Worm (Caenorhabditis elegans) whole organism, mixed stage, embryonic: ENCODE measurements around the gene C03B1.4.

ENCODE experiments used
- M03D4.4 ChIP-seq: sonication (generic microtip); optimal IDR thresholded peaks from 2 replicates; lab custom pipeline; 2017; ENCODE audit warnings: mild to moderate bottlenecking, missing genetic modification characterization, missing compliant biosample characterization
- bed-3 ChIP-seq: fragments of 200-800 bp; sonication (Bioruptor generic); optimal IDR thresholded peaks from 3 replicates; lab custom pipeline; 2018; ENCODE audit warnings: mild to moderate bottlenecking, missing genetic modification characterization, moderate library complexity, missing compliant biosample characterization
- blmp-1 ChIP-seq: fragments of 150-350 bp; optimal IDR thresholded peaks from 2 replicates; lab custom pipeline; 2014; ENCODE audit warnings: missing biosample characterization, missing genetic modification characterization
- ceh-39 ChIP-seq: fragments of 150-350 bp; optimal IDR thresholded peaks from 2 replicates; lab custom pipeline; 2014; ENCODE audit warnings: missing biosample characterization, missing genetic modification characterization
- ceh-43 ChIP-seq: fragments of 200-800 bp; sonication (Bioruptor generic); optimal IDR thresholded peaks from 2 replicates; lab custom pipeline; 2018; ENCODE audit warnings: mild to moderate bottlenecking, missing genetic modification characterization, moderate library complexity, missing compliant biosample characterization
- ceh-83 ChIP-seq: fragments of 200-800 bp; sonication (Bioruptor generic); optimal IDR thresholded peaks from 2 replicates; lab custom pipeline; 2018; ENCODE audit warnings: mild to moderate bottlenecking, missing genetic modification characterization, missing compliant biosample characterization
- ces-1 ChIP-seq: fragments of 150-350 bp; optimal IDR thresholded peaks from 2 replicates; lab custom pipeline; 2014; ENCODE audit warnings: missing biosample characterization, missing genetic modification reagents, missing genetic modification characterization
- cnd-1 ChIP-seq: fragments of 200-800 bp; sonication (Bioruptor generic); optimal IDR thresholded peaks from 2 replicates; lab custom pipeline; 2018; ENCODE audit warnings: mild to moderate bottlenecking, missing genetic modification characterization, missing compliant biosample characterization
- drap-1 ChIP-seq: fragments of 200-800 bp; sonication (Bioruptor generic); optimal IDR thresholded peaks from 3 replicates; lab custom pipeline; 2018; ENCODE audit warnings: mild to moderate bottlenecking, missing genetic modification characterization, missing compliant biosample characterization
- elt-1 ChIP-seq: sonication (generic microtip); optimal IDR thresholded peaks from 2 replicates; lab custom pipeline; 2017; ENCODE audit warnings: missing genetic modification characterization, mild to moderate bottlenecking, missing compliant biosample characterization, antibody characterized with exemption, moderate library complexity, borderline replicate concordance; ENCODE audit not compliant: insufficient read depth
- elt-3 ChIP-seq: fragments of 150-350 bp; optimal IDR thresholded peaks from 2 replicates; lab custom pipeline; 2014; ENCODE audit warnings: missing biosample characterization, missing genetic modification characterization
- flh-1 ChIP-seq: fragments of 200-800 bp; sonication (Bioruptor generic); optimal IDR thresholded peaks from 2 replicates; lab custom pipeline; 2018; ENCODE audit warnings: mild to moderate bottlenecking, missing genetic modification characterization, moderate library complexity, missing compliant biosample characterization
- ham-2 ChIP-seq: fragments of 200-800 bp; sonication (Bioruptor generic); optimal IDR thresholded peaks from 2 replicates; lab custom pipeline; 2018; ENCODE audit warnings: mild to moderate bottlenecking, missing genetic modification characterization, missing compliant biosample characterization
- hlh-1 ChIP-seq: fragments of 150-350 bp; optimal IDR thresholded peaks from 2 replicates; lab custom pipeline; 2014; ENCODE audit warnings: missing biosample characterization, missing genetic modification reagents, missing genetic modification characterization
- lin-13 ChIP-seq: fragments of 150-350 bp; optimal IDR thresholded peaks from 2 replicates; lab custom pipeline; 2014; ENCODE audit warnings: missing biosample characterization, missing genetic modification characterization
- lin-32 ChIP-seq: fragments of 200-800 bp; sonication (Bioruptor generic); optimal IDR thresholded peaks from 2 replicates; lab custom pipeline; 2018; ENCODE audit warnings: mild to moderate bottlenecking, missing genetic modification characterization, missing compliant biosample characterization
- lsy-2 ChIP-seq: fragments of 150-350 bp; optimal IDR thresholded peaks from 2 replicates; lab custom pipeline; 2014; ENCODE audit warnings: missing biosample characterization, missing genetic modification characterization
- mab-5 ChIP-seq: fragments of 150-350 bp; optimal IDR thresholded peaks from 2 replicates; lab custom pipeline; 2014; ENCODE audit warnings: missing biosample characterization, missing genetic modification characterization
- mep-1 ChIP-seq: fragments of 150-350 bp; optimal IDR thresholded peaks from 2 replicates; lab custom pipeline; 2017; ENCODE audit warnings: missing biosample characterization, missing genetic modification reagents, missing genetic modification characterization, inconsistent platforms
- mls-2 ChIP-seq: sonication (generic microtip); optimal IDR thresholded peaks from 2 replicates; lab custom pipeline; 2016; ENCODE audit warnings: mild to moderate bottlenecking, missing genetic modification characterization, moderate library complexity, missing compliant biosample characterization
- nhr-12 ChIP-seq: fragments of 150-350 bp; optimal IDR thresholded peaks from 2 replicates; lab custom pipeline; 2014; ENCODE audit warnings: missing biosample characterization, missing genetic modification characterization
- nhr-2 ChIP-seq: fragments of 150-350 bp; optimal IDR thresholded peaks from 2 replicates; lab custom pipeline; 2014; ENCODE audit warnings: missing biosample characterization, missing genetic modification characterization
- nhr-237 ChIP-seq: fragments of 150-350 bp; optimal IDR thresholded peaks from 2 replicates; lab custom pipeline; 2014; ENCODE audit warnings: missing biosample characterization, missing genetic modification characterization
- nhr-28 ChIP-seq: fragments of 150-350 bp; optimal IDR thresholded peaks from 2 replicates; lab custom pipeline; 2014; ENCODE audit warnings: missing biosample characterization, missing genetic modification characterization
- nhr-76 ChIP-seq: sonication (generic microtip); optimal IDR thresholded peaks from 2 replicates; lab custom pipeline; 2017; ENCODE audit warnings: missing biosample characterization, missing genetic modification characterization
- pha-4 ChIP-seq: fragments of 150-350 bp; optimal IDR thresholded peaks from 2 replicates; lab custom pipeline; 2018; ENCODE audit warnings: missing biosample characterization, missing genetic modification reagents, missing genetic modification characterization
- sem-2 ChIP-seq: fragments of 200-800 bp; sonication (Bioruptor generic); optimal IDR thresholded peaks from 2 replicates; lab custom pipeline; 2018; ENCODE audit warnings: mild to moderate bottlenecking, missing genetic modification characterization, missing compliant biosample characterization
- snpc-4 ChIP-seq: fragments of 150-350 bp; optimal IDR thresholded peaks from 2 replicates; lab custom pipeline; 2014; ENCODE audit warnings: missing biosample characterization, missing genetic modification characterization
- sptf-1 ChIP-seq: sonication (generic microtip); optimal IDR thresholded peaks from 2 replicates; lab custom pipeline; 2017; ENCODE audit warnings: mild to moderate bottlenecking, missing genetic modification characterization, moderate library complexity, missing compliant biosample characterization
- tbx-8 ChIP-seq: fragments of 200-800 bp; sonication (Bioruptor generic); optimal IDR thresholded peaks from 2 replicates; lab custom pipeline; 2018; ENCODE audit warnings: mild to moderate bottlenecking, missing genetic modification characterization, moderate library complexity, missing compliant biosample characterization
- unc-120 ChIP-seq: sonication (generic microtip); optimal IDR thresholded peaks from 2 replicates; lab custom pipeline; 2017; ENCODE audit warnings: missing genetic modification characterization, missing compliant biosample characterization; ENCODE audit not compliant: poor library complexity, severe bottlenecking
- unc-39 ChIP-seq: fragments of 150-350 bp; optimal IDR thresholded peaks from 2 replicates; lab custom pipeline; 2014; ENCODE audit warnings: missing biosample characterization, missing genetic modification characterization
- unc-62 ChIP-seq: fragments of 150-350 bp; optimal IDR thresholded peaks from 2 replicates; lab custom pipeline; 2014; ENCODE audit warnings: missing biosample characterization, missing genetic modification reagents, missing genetic modification characterization
- zip-8 ChIP-seq: fragments of 150-350 bp; optimal IDR thresholded peaks from 2 replicates; lab custom pipeline; 2014; ENCODE audit warnings: missing biosample characterization, missing genetic modification characterization
- ztf-11 ChIP-seq: fragments of 150-350 bp; optimal IDR thresholded peaks from 2 replicates; lab custom pipeline; 2014; ENCODE audit warnings: missing biosample characterization, missing genetic modification characterization

Gene C03B1.4

DNA sequence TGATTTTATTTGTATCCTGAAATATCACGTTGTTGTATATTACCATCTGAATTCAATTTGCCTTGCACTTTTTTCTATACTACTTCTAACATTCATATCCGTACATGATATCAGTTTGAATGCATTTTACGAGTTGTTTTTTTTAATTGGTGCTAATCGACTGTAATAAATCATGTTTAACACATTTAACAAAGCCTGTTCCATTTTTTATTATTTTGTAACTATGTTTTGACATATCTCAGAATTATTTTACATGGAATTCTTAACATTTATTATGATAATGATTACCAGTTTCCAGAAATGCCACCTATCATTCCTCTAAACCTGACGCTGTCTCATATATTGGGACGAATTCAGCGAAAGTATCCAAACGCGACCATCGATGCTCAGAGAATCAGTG, 1.4 kb downstream of the C03B1.4 start, which contains the start of gene C03B1.3:
TSS of gene C03B1.3 (plus strand) at position 301 of the 400 bp plus-strand sequence.
- TF ChIP-seq nhr-2 (tag; lab: Kevin White, UChicago) (no peak), zip-8 (tag; lab: Kevin White, UChicago) (no peak), mls-2 (tag; lab: Kevin White, UChicago) (no peak), unc-62 (no peak), sptf-1 (no peak), hlh-1 (tag; lab: Kevin White, UChicago) (no peak), nhr-76 (tag; lab: Kevin White, UChicago) (no peak), elt-1 (tag; lab: Kevin White, UChicago) (no peak), ztf-11 (tag; lab: Kevin White, UChicago) (no peak), bed-3 (GFP tag; lab: Kevin White, UChicago) (no peak), mab-5 (tag; lab: Kevin White, UChicago) (no peak), ham-2 (no peak), lin-13 (no peak)

ce11 chrX:6369717-6370116, 5.4 kb downstream of the C03B1.4 start, which contains the start of gene C03B1.2:
Gene C03B1.2, plus strand, starts transcription at chrX:6370017.
- no peak for TF ChIP-seq drap-1
- no peak for TF ChIP-seq mls-2 (tag; lab: Kevin White, UChicago)
- TF ChIP-seq hlh-1 (tag; lab: Kevin White, UChicago) = no peak
- TF ChIP-seq, all 35 proteins: peak for 0

DNA sequence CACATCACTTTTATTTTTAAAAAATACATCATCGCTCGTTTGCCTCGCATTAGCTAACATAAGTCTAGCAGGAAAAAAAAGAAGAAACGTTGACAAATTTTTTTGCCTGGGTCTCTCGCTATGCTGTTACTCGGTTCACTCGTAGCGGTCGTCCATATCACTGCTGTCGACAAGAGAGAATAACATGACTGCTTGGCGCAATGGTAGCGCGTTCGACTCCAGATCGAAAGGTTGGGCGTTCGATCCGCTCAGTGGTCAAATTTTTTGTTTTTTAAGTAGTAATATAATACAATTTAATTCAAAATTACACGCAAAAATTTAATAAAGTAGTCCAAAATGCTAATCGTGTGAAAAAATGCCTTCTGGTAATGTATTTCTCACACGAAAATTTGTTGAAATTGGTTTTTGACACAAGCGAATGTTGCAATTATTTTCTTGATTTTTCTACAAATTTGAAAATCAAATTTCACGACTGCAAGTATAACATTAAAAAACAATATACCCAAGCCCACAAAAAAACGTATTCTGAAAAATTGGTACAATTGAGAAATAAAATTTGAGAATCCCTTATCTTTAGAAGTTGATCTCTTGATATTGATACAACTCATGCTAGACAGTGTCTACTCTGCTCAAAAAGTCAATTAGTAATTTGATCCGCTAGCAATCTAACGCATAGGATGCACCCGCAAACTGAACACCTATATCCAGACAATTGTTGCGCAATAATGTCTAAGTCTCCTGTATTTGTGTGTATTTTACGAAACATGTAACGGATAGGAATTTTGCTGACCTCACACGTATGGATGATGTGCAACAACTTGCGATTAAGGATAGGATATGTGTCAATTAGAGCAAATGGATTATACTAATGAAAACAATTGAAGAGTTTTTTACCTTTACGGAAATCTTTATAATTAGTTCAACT, 7.2 kb downstream of the C03B1.4 start:
- TF ChIP-seq ceh-83 (GFP tag; lab: Kevin White, UChicago) = peak; percentile 84
- TF ChIP-seq unc-39 (tag; lab: Kevin White, UChicago) = no peak
- TF ChIP-seq bed-3 (GFP tag; lab: Kevin White, UChicago) = peak; percentile 71
- peak; percentile 43 for TF ChIP-seq flh-1 (GFP tag; lab: Kevin White, UChicago)
- TF ChIP-seq snpc-4 (tag; lab: Kevin White, UChicago) = no peak
- TF ChIP-seq nhr-28 = no peak
- no peak for TF ChIP-seq ces-1 (GFP tag; lab: Kevin White, UChicago)
- TF ChIP-seq ceh-39 (tag; lab: Kevin White, UChicago) = no peak
- TF ChIP-seq zip-8 (tag; lab: Kevin White, UChicago) = peak; percentile 76
- peak; percentile 68 for TF ChIP-seq cnd-1 (tag; lab: Kevin White, UChicago)
- TF ChIP-seq nhr-2 (tag; lab: Kevin White, UChicago) = peak; percentile 66
- TF ChIP-seq nhr-76 (tag; lab: Kevin White, UChicago) = no peak
- TF ChIP-seq ztf-11 (tag; lab: Kevin White, UChicago) = no peak
- no peak for TF ChIP-seq elt-3 (tag; lab: Kevin White, UChicago)
- peak; percentile 77 for TF ChIP-seq mls-2 (tag; lab: Kevin White, UChicago)
- TF ChIP-seq sem-2 (GFP tag; lab: Kevin White, UChicago) = peak; percentile 71
- TF ChIP-seq ceh-43 (GFP tag; lab: Kevin White, UChicago) = peak; percentile 58
- no peak for TF ChIP-seq unc-62
- no peak for TF ChIP-seq lin-13
- TF ChIP-seq blmp-1 (tag; lab: Kevin White, UChicago) = no peak
- TF ChIP-seq mep-1 (tag; lab: Kevin White, UChicago) = peak; percentile 11
- peak; percentile 22 for TF ChIP-seq mab-5 (tag; lab: Kevin White, UChicago)
- peak; percentile 37 for TF ChIP-seq lin-32
- peak; percentile 79 for TF ChIP-seq tbx-8 (GFP tag; lab: Kevin White, UChicago)
- peak; percentile 79 for TF ChIP-seq drap-1
- peak; percentile 20 for TF ChIP-seq nhr-237 (tag; lab: Kevin White, UChicago)
- TF ChIP-seq elt-1 (tag; lab: Kevin White, UChicago) = no peak
- peak; percentile 59 for TF ChIP-seq unc-120
- TF ChIP-seq ham-2 = peak; percentile 47
- no peak for TF ChIP-seq pha-4 (tag; lab: Kevin White, UChicago)
- TF ChIP-seq hlh-1 (tag; lab: Kevin White, UChicago) = peak; percentile 46
- peak; percentile 83 for TF ChIP-seq M03D4.4 (tag; lab: Kevin White, UChicago)
- TF ChIP-seq nhr-12 (tag; lab: Kevin White, UChicago) = no peak
- TF ChIP-seq lsy-2 (tag; lab: Kevin White, UChicago) = no peak
- TF ChIP-seq sptf-1 = peak; percentile 88
